Worm (Caenorhabditis elegans) whole organism, midembryonic: ENCODE results near the gene Y47D7A.18.

ENCODE experiments used
- T22C8.4 ChIP-seq: fragments of 200-800 bp; sonication (Bioruptor generic); IDR thresholded peaks from 2 replicates; pipeline ENCODE4 v1.3.6; 2022; ENCODE audit warnings: missing genetic modification characterization, missing compliant biosample characterization
- cog-1 ChIP-seq: sonication (generic microtip); optimal IDR thresholded peaks from 2 replicates; lab custom pipeline; 2016; ENCODE audit warnings: missing genetic modification characterization, missing compliant biosample characterization
- flt-1 ChIP-seq: fragments of 200-800 bp; sonication (Bioruptor generic); IDR thresholded peaks from 2 replicates; pipeline ENCODE4 v1.3.6; 2022; ENCODE audit warnings: missing genetic modification characterization, missing compliant biosample characterization
- klf-2 ChIP-seq: fragments of 200-800 bp; sonication (Bioruptor generic); conservative IDR thresholded peaks from 2 replicates; pipeline ENCODE4 v1.3.6; 2022; ENCODE audit warnings: missing genetic modification reagents, missing genetic modification characterization, missing compliant biosample characterization
- med-1 ChIP-seq: sonication (generic microtip); optimal IDR thresholded peaks from 2 replicates; lab custom pipeline; 2017; ENCODE audit warnings: missing genetic modification characterization, mild to moderate bottlenecking, missing compliant biosample characterization, antibody characterized with exemption, missing genetic modification reagents; ENCODE audit not compliant: insufficient read depth
- ref-1 ChIP-seq: fragments of 200-800 bp; sonication (Bioruptor generic); conservative IDR thresholded peaks from 2 replicates; pipeline ENCODE4 v1.3.6; 2022; ENCODE audit warnings: missing genetic modification reagents, missing genetic modification characterization, missing compliant biosample characterization
- tab-1 ChIP-seq: fragments of 200-800 bp; sonication (Bioruptor generic); IDR thresholded peaks from 2 replicates; pipeline ENCODE4 v1.3.6; 2022; ENCODE audit warnings: missing genetic modification characterization, missing compliant biosample characterization
- ztf-23 ChIP-seq: fragments of 200-800 bp; sonication (Bioruptor generic); IDR thresholded peaks from 2 replicates; pipeline ENCODE4 v1.3.6; 2022; ENCODE audit warnings: missing genetic modification reagents, missing genetic modification characterization, missing compliant biosample characterization
- ztf-29 ChIP-seq: fragments of 200-800 bp; sonication (Bioruptor generic); IDR thresholded peaks from 2 replicates; pipeline ENCODE4 v1.3.6; 2022; ENCODE audit warnings: missing genetic modification reagents, missing genetic modification characterization, missing compliant biosample characterization

Y47D7A.18 gene

ce11 chrV:4428202-4428601 lies 11.6 kb upstream of the Y47D7A.18 start, which contains the start of gene Y47D7A.11:
Y47D7A.11 (minus strand) TSS chrV:4428302.
- TF ChIP-seq T22C8.4 (GFP tag; lab: Robert Waterston, UW) (no peak), klf-2 (GFP tag; lab: Robert Waterston, UW) (no peak), tab-1 (GFP tag; lab: Robert Waterston, UW) (no peak), ztf-29 (GFP tag; lab: Robert Waterston, UW) (no peak), ref-1 (GFP tag; lab: Robert Waterston, UW) (no peak), flt-1 (GFP tag; lab: Robert Waterston, UW) (no peak), med-1 (GFP tag; lab: Kevin White, UChicago) (no peak), ztf-23 (GFP tag; lab: Robert Waterston, UW) (no peak), cog-1 (tag; lab: Kevin White, UChicago) (no peak)

ce11 chrV:4423860-4424401 lies 7.3 kb upstream of the Y47D7A.18 start, which contains the start of the genes Y47D7A.9 and Y47D7A.19:
Y47D7A.9 (minus strand) TSS chrV:4423960.
Y47D7A.19 (plus strand) TSS chrV:4424351.
- TF ChIP-seq med-1 (GFP tag; lab: Kevin White, UChicago) = no peak
- TF ChIP-seq ztf-23 (GFP tag; lab: Robert Waterston, UW) = no peak
- no peak for TF ChIP-seq cog-1 (tag; lab: Kevin White, UChicago)
- TF ChIP-seq tab-1 (GFP tag; lab: Robert Waterston, UW) = no peak
- no peak for TF ChIP-seq ref-1 (GFP tag; lab: Robert Waterston, UW)
- TF ChIP-seq ztf-29 (GFP tag; lab: Robert Waterston, UW) = no peak
- TF ChIP-seq flt-1 (GFP tag; lab: Robert Waterston, UW) = no peak
- TF ChIP-seq klf-2 (GFP tag; lab: Robert Waterston, UW) = no peak
- no peak for TF ChIP-seq T22C8.4 (GFP tag; lab: Robert Waterston, UW)

DNA sequence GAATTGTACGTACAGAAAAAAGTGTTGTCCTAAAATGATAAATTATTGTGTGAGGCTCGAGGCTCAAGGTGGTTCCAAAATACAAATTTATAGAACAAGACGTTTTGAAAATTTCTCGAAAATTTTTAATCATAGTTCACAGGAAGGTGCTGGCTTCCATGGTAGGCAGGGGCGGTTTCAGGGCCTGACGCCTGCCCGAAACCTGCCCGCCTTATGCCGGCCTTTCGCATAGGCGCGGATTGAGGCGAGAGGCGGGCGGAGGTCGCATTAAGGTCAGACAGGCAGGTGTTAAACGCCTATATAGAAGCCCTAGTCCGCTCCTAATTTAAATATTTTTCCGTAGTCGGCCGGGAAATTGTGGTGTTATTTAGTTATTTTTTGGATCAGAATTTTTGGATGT lies 6.5 kb upstream of the Y47D7A.18 start:
- TF ChIP-seq T22C8.4 (GFP tag; lab: Robert Waterston, UW) (no peak), ztf-29 (GFP tag; lab: Robert Waterston, UW) (no peak), ref-1 (GFP tag; lab: Robert Waterston, UW) (no peak), ztf-23 (GFP tag; lab: Robert Waterston, UW) (no peak), klf-2 (GFP tag; lab: Robert Waterston, UW) (no peak)

ce11 chrV:4422127-4422526 lies 5.5 kb upstream of the Y47D7A.18 start, which contains the start of gene skr-7:
skr-7 (plus strand) TSS chrV:4422427.
- TF ChIP-seq flt-1 (GFP tag; lab: Robert Waterston, UW) (no peak), ref-1 (GFP tag; lab: Robert Waterston, UW) (no peak), med-1 (GFP tag; lab: Kevin White, UChicago) (no peak), tab-1 (GFP tag; lab: Robert Waterston, UW) (no peak), klf-2 (GFP tag; lab: Robert Waterston, UW) (no peak)

DNA sequence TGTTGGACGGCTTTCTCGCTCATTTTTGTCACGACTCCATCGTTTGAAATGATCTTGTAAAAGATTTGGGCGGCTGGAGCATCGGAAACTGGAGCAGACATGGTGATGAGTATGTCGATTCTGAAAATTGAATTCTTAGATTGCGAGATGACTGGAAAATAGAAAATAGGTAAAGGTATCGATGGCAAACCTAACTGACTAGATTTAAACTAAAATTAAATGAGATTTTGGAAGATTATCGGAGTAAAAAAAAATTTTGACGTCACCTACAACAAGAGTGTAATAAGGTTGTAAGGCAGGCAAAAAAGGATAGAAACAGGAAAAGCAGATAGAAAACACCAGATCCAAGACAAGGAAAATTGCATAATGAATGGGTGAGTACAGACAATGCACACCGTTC lies 4.9 kb upstream of the Y47D7A.18 start, which contains the start of gene skr-14:
TSS of gene skr-14 (minus strand) at position 101 of the 400 bp plus-strand sequence.
- TF ChIP-seq cog-1 (tag; lab: Kevin White, UChicago) (no peak), med-1 (GFP tag; lab: Kevin White, UChicago) (no peak), tab-1 (GFP tag; lab: Robert Waterston, UW) (no peak), T22C8.4 (GFP tag; lab: Robert Waterston, UW) (no peak), flt-1 (GFP tag; lab: Robert Waterston, UW) (no peak), ref-1 (GFP tag; lab: Robert Waterston, UW) (no peak)

ce11 chrV:4419767-4420322 lies 3.2 kb upstream of the Y47D7A.18 start, which contains the start of the genes Y47D7A.7 and Y47D7A.2:
Y47D7A.7 (minus strand) TSS chrV:4419867.
Y47D7A.2 (plus strand) TSS chrV:4420272.
- no peak for TF ChIP-seq ref-1 (GFP tag; lab: Robert Waterston, UW)
- no peak for TF ChIP-seq med-1 (GFP tag; lab: Kevin White, UChicago)
- no peak for TF ChIP-seq T22C8.4 (GFP tag; lab: Robert Waterston, UW)
- TF ChIP-seq ztf-29 (GFP tag; lab: Robert Waterston, UW) = no peak
- no peak for TF ChIP-seq flt-1 (GFP tag; lab: Robert Waterston, UW)
- no peak for TF ChIP-seq cog-1 (tag; lab: Kevin White, UChicago)
- no peak for TF ChIP-seq klf-2 (GFP tag; lab: Robert Waterston, UW)

ce11 chrV:4418116-4418515 lies 1.5 kb upstream of the Y47D7A.18 start, which contains the start of gene Y47D7A.6:
Y47D7A.6 (minus strand) TSS chrV:4418216.
- TF ChIP-seq med-1 (GFP tag; lab: Kevin White, UChicago) = no peak
- TF ChIP-seq cog-1 (tag; lab: Kevin White, UChicago) = no peak
- no peak for TF ChIP-seq ztf-23 (GFP tag; lab: Robert Waterston, UW)
- TF ChIP-seq ref-1 (GFP tag; lab: Robert Waterston, UW) = no peak

DNA sequence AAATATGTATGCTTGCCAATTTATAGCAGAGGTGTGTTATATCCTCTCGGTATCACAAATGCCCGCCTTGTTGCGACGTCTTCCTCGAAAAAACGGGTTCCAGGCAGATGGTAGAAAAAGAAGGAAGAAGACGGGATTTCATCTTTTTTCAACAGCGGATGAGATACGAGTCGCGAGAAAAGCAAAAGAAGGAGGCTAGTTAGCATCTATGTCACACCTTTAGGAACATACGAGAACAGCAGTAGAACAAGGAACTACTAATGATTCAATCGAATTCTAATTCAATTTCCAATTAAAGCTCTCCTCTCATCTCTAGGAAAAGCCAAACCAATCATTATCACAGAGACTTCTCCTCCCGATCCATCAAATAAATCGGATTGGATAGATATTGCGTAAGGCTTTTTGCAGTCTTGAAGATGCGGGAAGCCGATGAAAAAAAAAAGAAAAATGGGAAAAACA lies 2.0 kb downstream of the Y47D7A.18 start, which contains the start of gene grl-5:
TSS of gene grl-5 (minus strand) at position 51 of the 459 bp plus-strand sequence.
- TF ChIP-seq tab-1 (GFP tag; lab: Robert Waterston, UW) (no peak), cog-1 (tag; lab: Kevin White, UChicago) (no peak), flt-1 (GFP tag; lab: Robert Waterston, UW) (no peak), T22C8.4 (GFP tag; lab: Robert Waterston, UW) (no peak), ztf-23 (GFP tag; lab: Robert Waterston, UW) (no peak), ref-1 (GFP tag; lab: Robert Waterston, UW) (no peak), klf-2 (GFP tag; lab: Robert Waterston, UW) (no peak), ztf-29 (GFP tag; lab: Robert Waterston, UW) (no peak), med-1 (GFP tag; lab: Kevin White, UChicago) (no peak)

- TF ChIP-seq ztf-29 (GFP tag; lab: Robert Waterston, UW) (no peak), ref-1 (GFP tag; lab: Robert Waterston, UW) (no peak), klf-2 (GFP tag; lab: Robert Waterston, UW) (no peak)
Measured at ce11 chrV:4411714-4412113, 4.9 kb downstream of the Y47D7A.18 start, which contains the start of gene Y47D7A.17. Y47D7A.17 (minus strand) TSS chrV:4411814.
